Fruit fly (Drosophila melanogaster) whole organism, wandering third instar larva: Measurements from ENCODE around the gene CG3301.

Source experiments
- Abd-B ChIP-seq: fragments of >200 bp; optimal IDR thresholded peaks from 2 replicates; lab custom pipeline; 2017; ENCODE audit warnings: missing biosample characterization, missing genetic modification characterization
- CG32264 ChIP-seq: fragments of 200-800 bp; sonication (Bioruptor generic); optimal IDR thresholded peaks from 2 replicates; lab custom pipeline; 2016; ENCODE audit warnings: missing biosample characterization, missing genetic modification characterization
- CG9705 ChIP-seq: fragments of 200-800 bp; sonication (Bioruptor generic); optimal IDR thresholded peaks from 2 replicates; lab custom pipeline; 2018; ENCODE audit warnings: missing biosample characterization, mild to moderate bottlenecking, missing genetic modification characterization
- CrebA ChIP-seq: fragments of 200-800 bp; sonication (Bioruptor generic); optimal IDR thresholded peaks from 2 replicates; lab custom pipeline; 2016; ENCODE audit warnings: missing biosample characterization, mild to moderate bottlenecking, missing genetic modification characterization, borderline replicate concordance
- Dfd ChIP-seq: fragments of >200 bp; optimal IDR thresholded peaks from 2 replicates; lab custom pipeline; 2017; ENCODE audit warnings: missing biosample characterization, missing genetic modification characterization
- Dif ChIP-seq: fragments of 200-275, 200-300 bp; sonication (Bioruptor generic); optimal IDR thresholded peaks from 2 replicates; lab custom pipeline; 2018; ENCODE audit warnings: missing biosample characterization, missing genetic modification characterization; ENCODE audit not compliant: partially characterized antibody
- GATAd ChIP-seq: sonication (Bioruptor generic); optimal IDR thresholded peaks from 2 replicates; lab custom pipeline; 2016; ENCODE audit warnings: missing biosample characterization, missing genetic modification characterization
- HLH106 ChIP-seq: fragments of 200-800 bp; optimal IDR thresholded peaks from 3 replicates; lab custom pipeline; 2019; ENCODE audit warnings: missing biosample characterization, mild to moderate bottlenecking, missing genetic modification characterization, moderate library complexity
- Hnf4 ChIP-seq: fragments of 200-800 bp; sonication (Bioruptor generic); optimal IDR thresholded peaks from 2 replicates; lab custom pipeline; 2016; ENCODE audit warnings: missing biosample characterization, mild to moderate bottlenecking, missing genetic modification characterization
- Hr83 ChIP-seq: fragments of 200-300 bp; sonication (Bioruptor generic); optimal IDR thresholded peaks from 2 replicates; lab custom pipeline; 2016; ENCODE audit warnings: missing biosample characterization, mild to moderate bottlenecking, missing genetic modification characterization, moderate library complexity; ENCODE audit not compliant: poor library complexity, severe bottlenecking
- Myc ChIP-seq: fragments of >200 bp; optimal IDR thresholded peaks from 2 replicates; lab custom pipeline; 2017
- N ChIP-seq: fragments of >200 bp; optimal IDR thresholded peaks from 2 replicates; lab custom pipeline; 2018; ENCODE audit warnings: missing biosample characterization, missing external identifiers, missing genetic modification characterization
- OdsH ChIP-seq: fragments of 200-800 bp; sonication (Bioruptor generic); optimal IDR thresholded peaks from 2 replicates; lab custom pipeline; 2016; ENCODE audit warnings: missing biosample characterization, mild to moderate bottlenecking, missing genetic modification characterization
- Vsx2 ChIP-seq: fragments of 200-300, 225-300 bp; sonication (Bioruptor generic); optimal IDR thresholded peaks from 2 replicates; lab custom pipeline; 2018; ENCODE audit warnings: missing biosample characterization, missing genetic modification characterization; ENCODE audit not compliant: partially characterized antibody
- br ChIP-seq: fragments of 200-800 bp; sonication (Bioruptor generic); optimal IDR thresholded peaks from 2 replicates; lab custom pipeline; 2016; ENCODE audit warnings: missing biosample characterization, missing genetic modification characterization
- brk ChIP-seq: fragments of 200-800 bp; sonication (Bioruptor generic); optimal IDR thresholded peaks from 2 replicates; lab custom pipeline; 2016; ENCODE audit warnings: missing biosample characterization, mild to moderate bottlenecking, missing genetic modification characterization
- dl ChIP-seq, 2 experiments: fragments of 175-275, 200-275 bp in 1 of 2; fragments of 200-275 bp in 1 of 2; sonication (Bioruptor generic); optimal IDR thresholded peaks; lab custom pipeline; 2018; ENCODE audit warnings: mild to moderate bottlenecking in 2 of 2, missing biosample characterization in 2 of 2, missing genetic modification characterization in 2 of 2, moderate library complexity in 2 of 2; ENCODE audit not compliant: partially characterized antibody in 2 of 2, insufficient read depth in 1 of 2
- dmrt93B ChIP-seq: fragments of 200-800 bp; sonication (Bioruptor generic); optimal IDR thresholded peaks from 2 replicates; lab custom pipeline; 2018; ENCODE audit warnings: missing biosample characterization, mild to moderate bottlenecking, missing genetic modification characterization
- ey ChIP-seq: fragments of 200-800 bp; sonication (Bioruptor generic); optimal IDR thresholded peaks from 2 replicates; lab custom pipeline; 2016; ENCODE audit warnings: missing biosample characterization, missing genetic modification characterization
- fru ChIP-seq: fragments of 200-800 bp; sonication (Bioruptor generic); optimal IDR thresholded peaks from 3 replicates; lab custom pipeline; 2016; ENCODE audit warnings: missing biosample characterization, mild to moderate bottlenecking, missing genetic modification characterization
- h ChIP-seq: fragments of 200-800 bp; sonication (Bioruptor generic); optimal IDR thresholded peaks from 3 replicates; lab custom pipeline; 2016; ENCODE audit warnings: missing biosample characterization, mild to moderate bottlenecking, missing genetic modification characterization
- jim ChIP-seq: fragments of 175-275, 200-325 bp; sonication (Bioruptor generic); optimal IDR thresholded peaks from 2 replicates; lab custom pipeline; 2016; ENCODE audit warnings: missing biosample characterization, mild to moderate bottlenecking, missing genetic modification characterization
- pan ChIP-seq: fragments of >200 bp; optimal IDR thresholded peaks from 2 replicates; lab custom pipeline; 2017
- psq ChIP-seq: fragments of 200-800 bp; sonication (Bioruptor generic); optimal IDR thresholded peaks from 3 replicates; lab custom pipeline; 2017; ENCODE audit warnings: missing biosample characterization, mild to moderate bottlenecking, missing genetic modification characterization, moderate library complexity
- sage ChIP-seq: fragments of 200-800 bp; sonication (Bioruptor generic); optimal IDR thresholded peaks from 2 replicates; lab custom pipeline; 2016; ENCODE audit warnings: missing biosample characterization, mild to moderate bottlenecking, missing genetic modification characterization
- sv ChIP-seq: fragments of 200-800 bp; sonication (Bioruptor generic); optimal IDR thresholded peaks from 3 replicates; lab custom pipeline; 2016; ENCODE audit warnings: missing biosample characterization, missing genetic modification characterization
- tai ChIP-seq: sonication (Bioruptor generic); optimal IDR thresholded peaks from 2 replicates; lab custom pipeline; 2016; ENCODE audit warnings: missing biosample characterization, missing genetic modification characterization
- usp ChIP-seq: fragments of >200 bp; optimal IDR thresholded peaks from 2 replicates; lab custom pipeline; 2017; ENCODE audit warnings: missing biosample characterization, missing genetic modification characterization
- woc ChIP-seq: sonication (Bioruptor generic); optimal IDR thresholded peaks from 2 replicates; lab custom pipeline; 2016; ENCODE audit warnings: missing biosample characterization, mild to moderate bottlenecking, missing genetic modification characterization

CG3301 gene

dm6 chr3R:21293833-21294232, 17.8 kb upstream of the CG3301 start, which contains the start of gene SIFaR:
SIFaR (minus strand) TSS chr3R:21293998.
- TF ChIP-seq jim = no peak
- no peak for TF ChIP-seq dmrt93B (GFP tag; lab: Kevin White, UChicago)
- TF ChIP-seq, all 38 proteins: peak for 0

- TF ChIP-seq sv (GFP tag; lab: Kevin White, UChicago) (no peak), dl (GFP tag; optimal IDR thresholded peaks at IDR 0.05; lab: Kevin White, UChicago; ENCODE audit: insufficient read depth in 1 of 2, partially characterized antibody in 2 of 2) (peak in 1 of 2 experiments; percentile 3), Dif (GFP tag; lab: Kevin White, UChicago) (peak; percentile 31)
Measured at dm6 chr3R:21289071-21289613, 13.1 kb upstream of the CG3301 start.

dm6 chr3R:21288462-21288861, 12.4 kb upstream of the CG3301 start:
- TF ChIP-seq Hnf4 (GFP tag; lab: Kevin White, UChicago) (no peak), sage (GFP tag; lab: Kevin White, UChicago) (no peak), Vsx2 (GFP tag; lab: Kevin White, UChicago) (no peak), Myc (lab: Kevin White, UChicago) (no peak), Dfd (GFP tag; lab: Kevin White, UChicago) (no peak), ey (GFP tag; lab: Kevin White, UChicago) (no peak), tai (GFP tag; lab: Kevin White, UChicago) (no peak), CrebA (no peak), jim (no peak), Abd-B (GFP tag; lab: Kevin White, UChicago) (no peak), OdsH (GFP tag; lab: Kevin White, UChicago) (no peak), Dif (GFP tag; lab: Kevin White, UChicago) (no peak), HLH106 (no peak), Hr83 (GFP tag; lab: Kevin White, UChicago) (no peak), brk (GFP tag; lab: Kevin White, UChicago) (no peak)
- TF ChIP-seq, all 38 proteins: peak for 0

- TF ChIP-seq usp = no peak
- TF ChIP-seq psq (GFP tag; lab: Kevin White, UChicago) = no peak
- no peak for TF ChIP-seq CG32264 (GFP tag; lab: Kevin White, UChicago)
- TF ChIP-seq CG9705 (GFP tag; lab: Kevin White, UChicago) = no peak
- no peak for TF ChIP-seq jim
- TF ChIP-seq sage (GFP tag; lab: Kevin White, UChicago) = no peak
- TF ChIP-seq woc (GFP tag; lab: Kevin White, UChicago) = no peak
- TF ChIP-seq Abd-B (GFP tag; lab: Kevin White, UChicago) = no peak
- TF ChIP-seq N = no peak
- TF ChIP-seq ey (GFP tag; lab: Kevin White, UChicago) = no peak
- TF ChIP-seq fru (GFP tag; lab: Kevin White, UChicago) = no peak
- no peak for TF ChIP-seq HLH106
- TF ChIP-seq brk (GFP tag; lab: Kevin White, UChicago) = no peak
- TF ChIP-seq dl (GFP tag; optimal IDR thresholded peaks at IDR 0.05; lab: Kevin White, UChicago; ENCODE audit: insufficient read depth in 1 of 2, partially characterized antibody in 2 of 2) = no peak
- TF ChIP-seq Hnf4 (GFP tag; lab: Kevin White, UChicago) = no peak
- no peak for TF ChIP-seq h (GFP tag; lab: Kevin White, UChicago)
- no peak for TF ChIP-seq pan (lab: Kevin White, UChicago)
- TF ChIP-seq GATAd (GFP tag; lab: Kevin White, UChicago) = no peak
- TF ChIP-seq br (GFP tag; lab: Kevin White, UChicago) = no peak
- TF ChIP-seq, all 38 proteins: peak for 0
Measured at dm6 chr3R:21282897-21283296, 6.8 kb upstream of the CG3301 start, which contains the start of gene CG17298. CG17298 (plus strand) TSS chr3R:21283197.

- TF ChIP-seq Dif (GFP tag; lab: Kevin White, UChicago) (no peak), Hr83 (GFP tag; lab: Kevin White, UChicago) (no peak)
Measured at dm6 chr3R:21274870-21275269, 1.2 kb downstream of the CG3301 start.
